Fruit fly (Drosophila melanogaster): ENCODE measurements around the gene CG31115.
A peak's percentile ranks its signal among the peaks of the same experiment; 100 is the strongest.

Gene CG31115

dm6 chr3R:25069569-25069968 is 32.8 kb downstream of the CG31115 start, which contains the start of the genes Stt3B and CG11839 (continued):
- TF ChIP-seq Jarid2 (GFP tag; optimal IDR thresholded peaks at IDR 0.05) (no peak), hkb (optimal IDR thresholded peaks at IDR 0.05) (no peak), hkb (GFP tag; IDR thresholded peaks at IDR 0.05) (peak; percentile 67), CG17912 (GFP tag; optimal IDR thresholded peaks at IDR 0.05) (peak; percentile 1), CG1603 (tag; optimal IDR thresholded peaks at IDR 0.05) (peak; percentile 93), hbn (GFP tag; IDR thresholded peaks at IDR 0.05; ENCODE audit: partially characterized antibody) (peak; percentile 92), CG16863 (GFP tag; optimal IDR thresholded peaks at IDR 0.05) (peak; percentile 49), CG4707 (GFP tag; optimal IDR thresholded peaks at IDR 0.05) (no peak), CG15601 (tag; optimal IDR thresholded peaks at IDR 0.05) (peak; percentile 72), ab (GFP tag; optimal IDR thresholded peaks at IDR 0.05) (no peak), ac (GFP tag; optimal IDR thresholded peaks at IDR 0.05) (no peak), CG34422 (GFP tag; IDR thresholded peaks at IDR 0.05) (peak; percentile 89), Hr51 (GFP tag; optimal IDR thresholded peaks at IDR 0.05) (peak in 1 of 2 experiments; percentile 81), CG10209 (GFP tag; optimal IDR thresholded peaks at IDR 0.05) (no peak), onecut (GFP tag; IDR thresholded peaks at IDR 0.05) (0 out of 2 replicates have a peak, but pooled peaks have one; percentile 23), Stat92E (GFP tag; optimal IDR thresholded peaks at IDR 0.05) (peak in 1 of 3 experiments; percentile 33), CG1529 (GFP tag; optimal IDR thresholded peaks at IDR 0.05) (no peak), al (GFP tag; IDR thresholded peaks at IDR 0.05) (peak; percentile 73), Opbp (GFP tag; IDR thresholded peaks at IDR 0.05; ENCODE audit: partially characterized antibody) (peak; percentile 82), CG30403 (GFP tag; optimal IDR thresholded peaks at IDR 0.05) (peak; percentile 88), Fer3 (tag; optimal IDR thresholded peaks at IDR 0.05) (peak; percentile 70), fd96Cb (tag; optimal IDR thresholded peaks at IDR 0.05) (peak; percentile 24), CG7357 (GFP tag; IDR thresholded peaks at IDR 0.05) (no peak), rib (GFP tag; IDR thresholded peaks at IDR 0.05) (no peak), CG17328 (GFP tag; IDR thresholded peaks at IDR 0.05) (peak; percentile 56; the same call in 1 of the 2 replicates), croc (GFP tag; conservative IDR thresholded peaks at IDR 0.05) (no peak; the same call in 1 of the 3 replicates), CG10321 (GFP tag; IDR thresholded peaks at IDR 0.05) (no peak), unc-4 (GFP tag; IDR thresholded peaks at IDR 0.05; ENCODE audit: partially characterized antibody) (peak; percentile 97), z (GFP tag; IDR thresholded peaks at IDR 0.05) (no peak), CG11398 (GFP tag; optimal IDR thresholded peaks at IDR 0.05) (peak; percentile 64), ftz-f1 (GFP tag; optimal IDR thresholded peaks at IDR 0.05) (peak; percentile 25), aop (GFP tag; IDR thresholded peaks at IDR 0.05) (no peak), tin (GFP tag; optimal IDR thresholded peaks at IDR 0.05) (peak; percentile 78), Elba2 (GFP tag; optimal IDR thresholded peaks at IDR 0.05) (peak; percentile 24), CG3726 (GFP tag; IDR thresholded peaks at IDR 0.05) (no peak), Dad (GFP tag; optimal IDR thresholded peaks at IDR 0.05) (peak; percentile 72), slp2 (GFP tag; optimal IDR thresholded peaks at IDR 0.05) (peak; percentile 54), BEAF-32 (GFP tag; optimal IDR thresholded peaks at IDR 0.05) (peak; percentile 97), CG13296 (GFP tag; optimal IDR thresholded peaks at IDR 0.05) (peak; percentile 69), slbo (GFP tag; IDR thresholded peaks at IDR 0.05) (no peak; the same call in 1 of the 2 replicates), ash1 (GFP tag; optimal IDR thresholded peaks at IDR 0.05) (no peak), Nf-YA (GFP tag; IDR thresholded peaks at IDR 0.05) (peak; percentile 66), CG6689 (GFP tag; IDR thresholded peaks at IDR 0.05) (no peak; the same call in 1 of the 2 replicates), CG4854 (GFP tag; optimal IDR thresholded peaks at IDR 0.05) (peak; percentile 59), pnt (GFP tag; optimal IDR thresholded peaks at IDR 0.05) (peak; percentile 77), ind (GFP tag; optimal IDR thresholded peaks at IDR 0.05) (peak; percentile 81), cwo (GFP tag; optimal IDR thresholded peaks at IDR 0.05) (no peak), klu (GFP tag; IDR thresholded peaks at IDR 0.05) (no peak), ERR (GFP tag; optimal IDR thresholded peaks at IDR 0.05) (peak; percentile 59), Awh (GFP tag; IDR thresholded peaks at IDR 0.05) (no peak), CG18262 (tag; optimal IDR thresholded peaks at IDR 0.05) (peak; percentile 70)
